Worm (Caenorhabditis elegans) whole organism, midembryonic: Measurements from ENCODE around the gene F59B2.8.

ENCODE experiments used
- tab-1 ChIP-seq: fragments of 200-800 bp; sonication (Bioruptor generic); IDR thresholded peaks from 2 replicates; pipeline ENCODE4 v1.3.6; 2022; ENCODE audit warnings: missing genetic modification characterization, missing compliant biosample characterization
- ztf-23 ChIP-seq: fragments of 200-800 bp; sonication (Bioruptor generic); IDR thresholded peaks from 2 replicates; pipeline ENCODE4 v1.3.6; 2022; ENCODE audit warnings: missing genetic modification reagents, missing genetic modification characterization, missing compliant biosample characterization
- ztf-29 ChIP-seq: fragments of 200-800 bp; sonication (Bioruptor generic); IDR thresholded peaks from 2 replicates; pipeline ENCODE4 v1.3.6; 2022; ENCODE audit warnings: missing genetic modification reagents, missing genetic modification characterization, missing compliant biosample characterization

DNA sequence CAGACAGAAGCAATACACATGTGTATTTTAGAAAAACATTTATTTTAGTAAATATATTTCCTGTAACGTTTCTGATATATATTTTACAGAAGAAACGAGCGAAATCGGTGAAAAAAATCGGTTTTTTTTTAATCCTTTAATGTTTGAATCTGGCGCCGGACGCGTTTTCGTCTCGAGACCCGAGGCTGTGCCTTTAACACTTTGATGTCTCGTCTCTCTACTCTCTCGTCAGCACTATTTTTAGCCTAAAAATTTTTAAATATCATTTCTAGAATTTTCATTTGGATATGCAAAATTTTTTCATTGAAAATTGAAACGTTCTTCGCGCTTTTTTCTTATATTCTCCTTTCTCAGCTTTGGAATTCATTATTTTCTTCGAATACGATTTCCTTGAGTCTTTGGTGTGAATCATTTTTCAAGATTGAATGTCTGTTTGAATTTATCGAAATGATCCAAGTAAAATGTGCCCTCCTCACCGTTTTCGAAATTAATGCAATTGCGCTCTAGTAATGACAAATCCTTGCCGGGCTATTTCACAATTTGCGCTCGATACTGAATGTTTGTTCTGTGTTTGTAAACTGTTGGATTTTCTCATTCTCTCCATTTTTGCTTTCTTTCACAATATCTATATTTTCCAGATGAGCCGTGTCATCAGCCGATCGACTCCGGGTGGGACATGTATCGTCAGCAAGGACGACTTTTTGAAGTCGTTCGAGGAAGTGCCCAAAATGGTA, 44.6 kb upstream of the F59B2.8 start, which contains the start of gene cls-2:
- no peak for TF ChIP-seq tab-1 (GFP tag; lab: Robert Waterston, UW)
- no peak for TF ChIP-seq ztf-29 (GFP tag; lab: Robert Waterston, UW)
- no peak for TF ChIP-seq ztf-23 (GFP tag; lab: Robert Waterston, UW)
